Worm (Caenorhabditis elegans) whole organism, late embryonic: Measurements from ENCODE around the gene tmem-24.

ENCODE experiments used
- C08G9.2 ChIP-seq: sonication (generic microtip); optimal IDR thresholded peaks from 2 replicates; lab custom pipeline; 2016; ENCODE audit warnings: mild to moderate bottlenecking, missing genetic modification characterization, moderate library complexity, missing compliant biosample characterization
- C38D4.7 ChIP-seq: fragments of 200-800 bp; sonication (Bioruptor generic); optimal IDR thresholded peaks from 2 replicates; lab custom pipeline; 2018; ENCODE audit warnings: mild to moderate bottlenecking, missing genetic modification characterization, moderate library complexity, missing compliant biosample characterization
- K02D7.2 ChIP-seq: sonication (generic microtip); optimal IDR thresholded peaks from 2 replicates; lab custom pipeline; 2017; ENCODE audit warnings: mild to moderate bottlenecking, missing genetic modification characterization, missing compliant biosample characterization
- K09A11.1 ChIP-seq: sonication (generic microtip); optimal IDR thresholded peaks from 2 replicates; lab custom pipeline; 2017; ENCODE audit warnings: antibody characterized with exemption, mild to moderate bottlenecking, missing genetic modification characterization, missing compliant biosample characterization; ENCODE audit not compliant: insufficient read depth
- T23F11.4 ChIP-seq: fragments of 200-800 bp; sonication (Bioruptor generic); optimal IDR thresholded peaks from 2 replicates; lab custom pipeline; 2018; ENCODE audit warnings: mild to moderate bottlenecking, missing genetic modification characterization, missing compliant biosample characterization
- Y22D7AL.16 ChIP-seq: sonication (generic microtip); optimal IDR thresholded peaks from 2 replicates; lab custom pipeline; 2016; ENCODE audit warnings: missing genetic modification characterization, missing compliant biosample characterization
- ahr-1 ChIP-seq: sonication (generic microtip); optimal IDR thresholded peaks from 2 replicates; lab custom pipeline; 2016; ENCODE audit warnings: missing genetic modification characterization, missing compliant biosample characterization
- ama-1 ChIP-seq: fragments of 150-350 bp; optimal IDR thresholded peaks from 2 replicates; lab custom pipeline; 2014
- ceh-14 ChIP-seq: sonication (generic microtip); optimal IDR thresholded peaks from 2 replicates; lab custom pipeline; 2016; ENCODE audit warnings: missing genotype, missing genetic modification characterization, missing compliant biosample characterization
- ceh-18 ChIP-seq: sonication (generic microtip); optimal IDR thresholded peaks from 2 replicates; lab custom pipeline; 2016; ENCODE audit warnings: missing genetic modification characterization, missing compliant biosample characterization
- ceh-19 ChIP-seq: fragments of 200-800 bp; sonication (Bioruptor generic); optimal IDR thresholded peaks from 2 replicates; lab custom pipeline; 2018; ENCODE audit warnings: mild to moderate bottlenecking, missing genetic modification characterization, missing compliant biosample characterization
- ceh-22 ChIP-seq: sonication (generic microtip); optimal IDR thresholded peaks from 2 replicates; lab custom pipeline; 2017; ENCODE audit warnings: missing biosample characterization, missing genetic modification characterization
- ceh-24 ChIP-seq: sonication (generic microtip); optimal IDR thresholded peaks from 2 replicates; lab custom pipeline; 2016; ENCODE audit warnings: mild to moderate bottlenecking, missing genetic modification characterization, missing compliant biosample characterization
- ceh-34 ChIP-seq: sonication (generic microtip); optimal IDR thresholded peaks from 2 replicates; lab custom pipeline; 2016; ENCODE audit warnings: mild to moderate bottlenecking, missing genetic modification characterization, missing compliant biosample characterization
- ceh-45 ChIP-seq: fragments of 200-800 bp; sonication (Bioruptor generic); IDR thresholded peaks from 2 replicates; pipeline ENCODE4 v1.3.6; 2022; ENCODE audit warnings: missing genetic modification reagents, missing genetic modification characterization, missing compliant biosample characterization
- dmd-4 ChIP-seq: sonication (generic microtip); optimal IDR thresholded peaks from 2 replicates; lab custom pipeline; 2016; ENCODE audit warnings: borderline replicate concordance, missing genetic modification characterization, missing compliant biosample characterization
- ets-4 ChIP-seq: sonication (generic microtip); optimal IDR thresholded peaks from 2 replicates; lab custom pipeline; 2016; ENCODE audit warnings: missing genetic modification characterization, missing compliant biosample characterization
- fkh-6 ChIP-seq: sonication (generic microtip); optimal IDR thresholded peaks from 2 replicates; lab custom pipeline; 2016; ENCODE audit warnings: missing genetic modification characterization, missing compliant biosample characterization
- hlh-15 ChIP-seq: sonication (generic microtip); optimal IDR thresholded peaks from 2 replicates; lab custom pipeline; 2016; ENCODE audit warnings: missing genetic modification characterization, missing compliant biosample characterization
- hlh-30 ChIP-seq: sonication (generic microtip); optimal IDR thresholded peaks from 2 replicates; lab custom pipeline; 2017; ENCODE audit warnings: antibody characterized with exemption, missing genetic modification characterization, missing compliant biosample characterization; ENCODE audit not compliant: insufficient read depth
- hlh-6 ChIP-seq: sonication (generic microtip); optimal IDR thresholded peaks from 2 replicates; lab custom pipeline; 2016; ENCODE audit warnings: missing genotype, missing genetic modification characterization, missing compliant biosample characterization
- hlh-8 ChIP-seq: sonication (generic microtip); optimal IDR thresholded peaks from 2 replicates; lab custom pipeline; 2016; ENCODE audit warnings: missing genotype, missing genetic modification characterization, missing compliant biosample characterization
- lin-11 ChIP-seq: fragments of 200-800 bp; sonication (Bioruptor generic); optimal IDR thresholded peaks from 2 replicates; lab custom pipeline; 2018; ENCODE audit warnings: mild to moderate bottlenecking, missing genetic modification characterization, missing compliant biosample characterization
- odd-2 ChIP-seq: sonication (generic microtip); optimal IDR thresholded peaks from 2 replicates; lab custom pipeline; 2017; ENCODE audit warnings: antibody characterized with exemption, mild to moderate bottlenecking, missing genetic modification characterization, missing compliant biosample characterization
- pat-9 ChIP-seq: fragments of 200-800 bp; sonication (Bioruptor generic); optimal IDR thresholded peaks from 2 replicates; lab custom pipeline; 2018; ENCODE audit warnings: mild to moderate bottlenecking, missing genetic modification characterization, moderate library complexity, missing compliant biosample characterization
- pha-2 ChIP-seq: sonication (generic microtip); optimal IDR thresholded peaks from 2 replicates; lab custom pipeline; 2017; ENCODE audit warnings: mild to moderate bottlenecking, missing genetic modification characterization, missing compliant biosample characterization
- sox-2 ChIP-seq: fragments of 200-800 bp; sonication (Bioruptor generic); IDR thresholded peaks from 2 replicates; pipeline ENCODE4 v1.3.6; 2022; ENCODE audit warnings: missing genetic modification reagents, missing genetic modification characterization, missing compliant biosample characterization
- sox-4 ChIP-seq: sonication (generic microtip); optimal IDR thresholded peaks from 2 replicates; lab custom pipeline; 2017; ENCODE audit warnings: mild to moderate bottlenecking, missing genetic modification characterization, inconsistent platforms, missing compliant biosample characterization
- tbx-2 ChIP-seq: sonication (generic microtip); optimal IDR thresholded peaks from 2 replicates; lab custom pipeline; 2016; ENCODE audit warnings: missing genetic modification characterization, missing compliant biosample characterization
- tbx-7 ChIP-seq: sonication (generic microtip); optimal IDR thresholded peaks from 2 replicates; lab custom pipeline; 2016; ENCODE audit warnings: missing genotype, missing genetic modification characterization, missing compliant biosample characterization
- unc-42 ChIP-seq: sonication (generic microtip); optimal IDR thresholded peaks from 2 replicates; lab custom pipeline; 2016; ENCODE audit warnings: missing genotype, missing genetic modification characterization, missing compliant biosample characterization
- zip-5 ChIP-seq: sonication (generic microtip); optimal IDR thresholded peaks from 2 replicates; lab custom pipeline; 2016; ENCODE audit warnings: missing genetic modification characterization, missing compliant biosample characterization
- ztf-16 ChIP-seq: sonication (generic microtip); optimal IDR thresholded peaks from 2 replicates; lab custom pipeline; 2017; ENCODE audit warnings: missing genetic modification characterization, missing compliant biosample characterization

tmem-24 gene

ce11 chrX:3671998-3672397, 27.3 kb upstream of the tmem-24 start, which contains the start of gene C02F12.5:
Gene C02F12.5, minus strand, starts transcription at chrX:3672098.
- TF ChIP-seq fkh-6 (tag; lab: Kevin White, UChicago) (no peak), hlh-8 (tag; lab: Kevin White, UChicago) (no peak), sox-4 (tag; lab: Kevin White, UChicago) (no peak)
- TF ChIP-seq, all 69 proteins: peak for 0

DNA sequence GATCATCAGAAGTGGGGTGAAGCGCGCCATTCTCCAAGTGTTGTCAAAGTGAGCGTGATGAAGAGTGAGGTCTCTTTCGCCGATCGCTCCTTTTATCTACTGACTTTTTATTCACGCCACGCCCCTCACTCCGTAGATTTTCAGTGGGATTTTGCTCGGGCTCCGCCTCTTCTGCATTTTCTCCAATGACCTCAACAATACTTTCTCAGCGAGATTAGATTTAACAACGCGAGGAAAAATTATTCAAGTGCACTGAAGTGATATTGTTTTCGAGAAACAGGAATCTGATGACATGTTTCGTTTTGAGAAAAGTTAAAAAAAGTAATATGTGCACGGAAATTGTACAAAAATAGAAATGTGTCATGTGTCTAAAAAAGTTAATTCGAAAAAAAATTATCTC, 24.1 kb upstream of the tmem-24 start, which contains the start of gene snet-1:
TSS of gene snet-1 (minus strand) at position 101 of the 400 bp plus-strand sequence.
- no peak for TF ChIP-seq ahr-1 (tag; lab: Kevin White, UChicago)

- no peak for TF ChIP-seq hlh-8 (tag; lab: Kevin White, UChicago)
- no peak for TF ChIP-seq ztf-16 (tag; lab: Kevin White, UChicago)
- no peak for TF ChIP-seq fkh-6 (tag; lab: Kevin White, UChicago)
- TF ChIP-seq ceh-24 (tag; lab: Kevin White, UChicago), result no peak
- TF ChIP-seq dmd-4 (tag; lab: Kevin White, UChicago), result no peak
- no peak for TF ChIP-seq zip-5 (tag; lab: Kevin White, UChicago)
- no peak for TF ChIP-seq ceh-19 (GFP tag; lab: Kevin White, UChicago)
- no peak for TF ChIP-seq ceh-45 (GFP tag; lab: Robert Waterston, UW)
- no peak for TF ChIP-seq C38D4.7 (GFP tag; lab: Kevin White, UChicago)
- no peak for TF ChIP-seq ama-1 (lab: Kevin White, UChicago)
- TF ChIP-seq hlh-15 (tag; lab: Kevin White, UChicago), result no peak
- TF ChIP-seq tbx-2, result no peak
- no peak for TF ChIP-seq unc-42 (tag; lab: Kevin White, UChicago)
- TF ChIP-seq lin-11, result no peak
- no peak for TF ChIP-seq K09A11.1 (tag; lab: Kevin White, UChicago)
- no peak for TF ChIP-seq pat-9 (tag; lab: Kevin White, UChicago)
- TF ChIP-seq T23F11.4 (GFP tag; lab: Kevin White, UChicago), result no peak
- TF ChIP-seq pha-2 (tag; lab: Kevin White, UChicago), result no peak
- no peak for TF ChIP-seq ets-4 (tag; lab: Kevin White, UChicago)
These were observed 14.5 kb upstream of the tmem-24 start, which contains the start of gene R11G1.1 for ce11 chrX:3659192-3659591. Gene R11G1.1, plus strand, starts transcription at chrX:3659492.

ce11 chrX:3655972-3656371, 11.3 kb upstream of the tmem-24 start, which contains the start of gene R11G1.7:
Gene R11G1.7, plus strand, starts transcription at chrX:3656272.
- TF ChIP-seq C08G9.2 (tag; lab: Kevin White, UChicago) (no peak), ceh-34 (tag; lab: Kevin White, UChicago) (no peak), ama-1 (lab: Kevin White, UChicago) (no peak), tbx-7 (tag; lab: Kevin White, UChicago) (no peak), hlh-6 (tag; lab: Kevin White, UChicago) (no peak), ceh-14 (tag; lab: Kevin White, UChicago) (no peak), odd-2 (tag; lab: Kevin White, UChicago) (no peak), dmd-4 (tag; lab: Kevin White, UChicago) (no peak), Y22D7AL.16 (tag; lab: Kevin White, UChicago) (no peak), sox-2 (GFP tag; lab: Robert Waterston, UW) (no peak), K02D7.2 (no peak), ceh-45 (GFP tag; lab: Robert Waterston, UW) (no peak), ceh-18 (tag; lab: Kevin White, UChicago) (no peak), K09A11.1 (tag; lab: Kevin White, UChicago) (no peak), hlh-30 (tag; lab: Kevin White, UChicago) (no peak), C38D4.7 (GFP tag; lab: Kevin White, UChicago) (no peak), ceh-22 (tag; lab: Kevin White, UChicago) (no peak), ceh-24 (tag; lab: Kevin White, UChicago) (no peak)
